Worm (Caenorhabditis elegans) whole organism, L3 larva: ENCODE data around the gene F59B2.15.

Experiments used
- aly-2 ChIP-seq: fragments of 150-350 bp; optimal IDR thresholded peaks from 2 replicates; lab custom pipeline; 2014; ENCODE audit warnings: missing biosample characterization, missing genetic modification characterization
- fos-1 ChIP-seq: fragments of 150-350 bp; optimal IDR thresholded peaks from 2 replicates; lab custom pipeline; 2014; ENCODE audit warnings: missing biosample characterization, missing genetic modification characterization
- jun-1 ChIP-seq: fragments of 150-350 bp; optimal IDR thresholded peaks from 2 replicates; lab custom pipeline; 2014; ENCODE audit warnings: missing biosample characterization, missing genetic modification reagents, missing genetic modification characterization
- nhr-25 ChIP-seq: sonication (generic microtip); optimal IDR thresholded peaks from 2 replicates; lab custom pipeline; 2017; ENCODE audit warnings: missing biosample characterization, missing genetic modification characterization
- nhr-76 ChIP-seq: fragments of 150-350 bp; sonication (generic microtip); optimal IDR thresholded peaks from 5 replicates; lab custom pipeline; 2014; ENCODE audit warnings: missing biosample characterization, missing genetic modification characterization
- pqm-1 ChIP-seq: fragments of 150-350 bp; optimal IDR thresholded peaks from 2 replicates; lab custom pipeline; 2017; ENCODE audit warnings: missing biosample characterization, missing genetic modification characterization, inconsistent platforms
- skn-1 ChIP-seq: fragments of 150-350 bp; optimal IDR thresholded peaks from 2 replicates; lab custom pipeline; 2014; ENCODE audit warnings: missing biosample characterization, missing genetic modification characterization
- tbx-2 ChIP-seq: sonication (generic microtip); optimal IDR thresholded peaks from 2 replicates; lab custom pipeline; 2016; ENCODE audit warnings: mild to moderate bottlenecking, missing genetic modification characterization, missing compliant biosample characterization

- TF ChIP-seq nhr-76: no peak
- no peak for TF ChIP-seq nhr-25 (tag; lab: Kevin White, UChicago)
- no peak for TF ChIP-seq fos-1 (tag; lab: Kevin White, UChicago)
- no peak for TF ChIP-seq pqm-1
- TF ChIP-seq jun-1: no peak
- no peak for TF ChIP-seq tbx-2 (tag; lab: Kevin White, UChicago)
- TF ChIP-seq skn-1 (tag; lab: Kevin White, UChicago): no peak
- no peak for TF ChIP-seq aly-2
Observed at ce11 chrIII:8999508-8999907, 2.9 kb downstream of the F59B2.15 start, which contains the start of gene F59B2.3.
